Fruit fly (Drosophila melanogaster) whole organism, prepupa: ENCODE data around the gene lectin-24A.

Source experiments
- Blimp-1 ChIP-seq: fragments of 200-800 bp; sonication (Bioruptor generic); optimal IDR thresholded peaks from 3 replicates; lab custom pipeline; 2017; ENCODE audit warnings: missing biosample characterization, missing genetic modification characterization, mild to moderate bottlenecking, moderate library complexity, missing genetic modification reagents
- CG11902 ChIP-seq: fragments of 200-800 bp; sonication (Bioruptor generic); optimal IDR thresholded peaks from 3 replicates; lab custom pipeline; 2016; ENCODE audit warnings: missing biosample characterization, missing genetic modification characterization
- CG16779 ChIP-seq: fragments of 200-800 bp; sonication (Bioruptor generic); optimal IDR thresholded peaks from 3 replicates; lab custom pipeline; 2017; ENCODE audit warnings: missing biosample characterization, mild to moderate bottlenecking, missing genetic modification characterization
- CG34406 ChIP-seq: fragments of 200-800 bp; sonication (Bioruptor generic); optimal IDR thresholded peaks from 3 replicates; lab custom pipeline; 2016; ENCODE audit warnings: missing biosample characterization, missing genetic modification characterization
- CG6163 ChIP-seq: fragments of 200-800 bp; sonication (Bioruptor generic); IDR thresholded peaks from 3 replicates; pipeline ENCODE4 v1.3.6; 2022; ENCODE audit warnings: missing biosample characterization, missing genetic modification characterization
- Smox ChIP-seq: fragments of 200-800 bp; sonication (Bioruptor generic); optimal IDR thresholded peaks from 3 replicates; lab custom pipeline; 2016; ENCODE audit warnings: missing biosample characterization, missing genetic modification characterization
- fd85E ChIP-seq: fragments of 200-800 bp; sonication (Bioruptor generic); optimal IDR thresholded peaks from 3 replicates; lab custom pipeline; 2016; ENCODE audit warnings: missing biosample characterization, missing genetic modification characterization
- ss ChIP-seq, 2 experiments: fragments of 200-800 bp; sonication (Bioruptor generic); optimal IDR thresholded peaks; 2 replicates in 1 of 2; 3 replicates in 1 of 2; lab custom pipeline; 2017 to 2018; ENCODE audit warnings: mild to moderate bottlenecking in 2 of 2, missing biosample characterization in 2 of 2, missing genetic modification characterization in 2 of 2, moderate library complexity in 1 of 2

- TF ChIP-seq CG34406 (GFP tag; lab: Kevin White, UChicago) (peak; percentile 13), Blimp-1 (GFP tag; lab: Kevin White, UChicago) (no peak), CG6163 (GFP tag; lab: Robert Waterston, UW) (no peak), CG11902 (GFP tag; lab: Kevin White, UChicago) (no peak), Smox (GFP tag; lab: Kevin White, UChicago) (no peak), ss (GFP tag; optimal IDR thresholded peaks at IDR 0.05; lab: Kevin White, UChicago) (no peak), CG16779 (no peak), fd85E (GFP tag; lab: Kevin White, UChicago) (no peak)
These were observed 19.6 kb upstream of the lectin-24A start for dm6 chr2L:3737003-3737662.
